Worm (Caenorhabditis elegans) whole organism, L2 larva: Measurements from ENCODE around the gene srxa-12.

Source experiments
- C34F6.9 ChIP-seq: fragments of 150-350 bp; optimal IDR thresholded peaks from 2 replicates; lab custom pipeline; 2014; ENCODE audit warnings: missing biosample characterization, missing genetic modification characterization
- R02D3.7 ChIP-seq: fragments of 150-350 bp; optimal IDR thresholded peaks from 2 replicates; lab custom pipeline; 2014; ENCODE audit warnings: missing biosample characterization, missing genetic modification characterization
- Y55F3AM.14 ChIP-seq: fragments of 200-800 bp; sonication (Bioruptor generic); optimal IDR thresholded peaks from 2 replicates; lab custom pipeline; 2018; ENCODE audit warnings: mild to moderate bottlenecking, missing genetic modification characterization, missing compliant biosample characterization
- ZK546.5 ChIP-seq: sonication (generic microtip); optimal IDR thresholded peaks from 2 replicates; lab custom pipeline; 2017; ENCODE audit warnings: missing biosample characterization, missing genetic modification characterization
- alr-1 ChIP-seq: fragments of 150-350 bp; optimal IDR thresholded peaks from 2 replicates; lab custom pipeline; 2014; ENCODE audit warnings: missing biosample characterization, missing genetic modification characterization
- ama-1 ChIP-seq: fragments of 150-350 bp; optimal IDR thresholded peaks from 2 replicates; lab custom pipeline; 2018; ENCODE audit warnings: inconsistent platforms
- blmp-1 ChIP-seq: sonication (generic microtip); optimal IDR thresholded peaks from 2 replicates; lab custom pipeline; 2017; ENCODE audit warnings: missing genetic modification characterization, mild to moderate bottlenecking, missing compliant biosample characterization, antibody characterized with exemption, moderate library complexity; ENCODE audit not compliant: insufficient read depth
- ceh-16 ChIP-seq: fragments of 150-350 bp; optimal IDR thresholded peaks from 2 replicates; lab custom pipeline; 2014; ENCODE audit warnings: missing biosample characterization, missing genetic modification characterization
- ceh-82 ChIP-seq: fragments of 150-350 bp; optimal IDR thresholded peaks from 2 replicates; lab custom pipeline; 2014; ENCODE audit warnings: missing biosample characterization, missing genetic modification characterization
- crh-2 ChIP-seq: sonication (generic microtip); optimal IDR thresholded peaks from 2 replicates; lab custom pipeline; 2017; ENCODE audit warnings: missing biosample characterization, missing genetic modification characterization
- dmd-4 ChIP-seq: sonication (generic microtip); optimal IDR thresholded peaks from 2 replicates; lab custom pipeline; 2017; ENCODE audit warnings: missing biosample characterization, missing genetic modification characterization
- elt-1 ChIP-seq: fragments of 150-350 bp; optimal IDR thresholded peaks from 2 replicates; lab custom pipeline; 2014; ENCODE audit warnings: missing biosample characterization, missing genetic modification characterization
- elt-3 ChIP-seq: sonication (generic microtip); optimal IDR thresholded peaks from 2 replicates; lab custom pipeline; 2017; ENCODE audit warnings: missing biosample characterization, missing genetic modification characterization
- fos-1 ChIP-seq: fragments of 150-350 bp; optimal IDR thresholded peaks from 2 replicates; lab custom pipeline; 2014; ENCODE audit warnings: missing biosample characterization, missing genetic modification characterization
- gmeb-1 ChIP-seq: fragments of 150-350 bp; optimal IDR thresholded peaks from 2 replicates; lab custom pipeline; 2014; ENCODE audit warnings: missing biosample characterization, missing genetic modification characterization
- lin-13 ChIP-seq: fragments of 150-350 bp; optimal IDR thresholded peaks from 2 replicates; lab custom pipeline; 2014; ENCODE audit warnings: missing biosample characterization, missing genetic modification reagents, missing genetic modification characterization
- lin-39 ChIP-seq: fragments of 150-350 bp; optimal IDR thresholded peaks from 2 replicates; lab custom pipeline; 2014; ENCODE audit warnings: missing biosample characterization, missing genetic modification reagents, missing genetic modification characterization
- mab-5 ChIP-seq: fragments of 150-350 bp; optimal IDR thresholded peaks from 2 replicates; lab custom pipeline; 2014; ENCODE audit warnings: missing biosample characterization, missing genetic modification characterization
- mbf-1 ChIP-seq: sonication (generic microtip); optimal IDR thresholded peaks from 2 replicates; lab custom pipeline; 2017; ENCODE audit warnings: missing biosample characterization, missing genetic modification characterization
- nhr-10 ChIP-seq: sonication (generic microtip); optimal IDR thresholded peaks from 2 replicates; lab custom pipeline; 2017; ENCODE audit warnings: missing biosample characterization, missing genetic modification characterization
- nhr-11 ChIP-seq: fragments of 150-350 bp; optimal IDR thresholded peaks from 2 replicates; lab custom pipeline; 2014; ENCODE audit warnings: missing biosample characterization, missing genetic modification characterization
- nhr-129 ChIP-seq: fragments of 150-350 bp; optimal IDR thresholded peaks from 2 replicates; lab custom pipeline; 2014; ENCODE audit warnings: missing biosample characterization, missing genetic modification characterization
- nhr-21 ChIP-seq: fragments of 150-350 bp; optimal IDR thresholded peaks from 2 replicates; lab custom pipeline; 2014; ENCODE audit warnings: missing biosample characterization, missing genetic modification characterization
- nhr-23 ChIP-seq: fragments of 150-350 bp; optimal IDR thresholded peaks from 2 replicates; lab custom pipeline; 2014; ENCODE audit warnings: missing biosample characterization, missing genetic modification reagents, missing genetic modification characterization
- nhr-237 ChIP-seq: fragments of 150-350 bp; optimal IDR thresholded peaks from 2 replicates; lab custom pipeline; 2014; ENCODE audit warnings: missing biosample characterization, missing genetic modification characterization
- nhr-25 ChIP-seq: fragments of 150-350 bp; sonication (generic microtip); optimal IDR thresholded peaks from 3 replicates; lab custom pipeline; 2014; ENCODE audit warnings: missing biosample characterization, missing genetic modification characterization
- nhr-6 ChIP-seq: fragments of 150-350 bp; optimal IDR thresholded peaks from 2 replicates; lab custom pipeline; 2014; ENCODE audit warnings: missing biosample characterization, missing genetic modification characterization
- nhr-77 ChIP-seq: fragments of 150-350 bp; optimal IDR thresholded peaks from 2 replicates; lab custom pipeline; 2014; ENCODE audit warnings: missing biosample characterization, missing genetic modification characterization
- peb-1 ChIP-seq: fragments of 150-350 bp; optimal IDR thresholded peaks from 2 replicates; lab custom pipeline; 2014; ENCODE audit warnings: missing biosample characterization, missing genetic modification characterization
- sem-4 ChIP-seq: fragments of 150-350 bp; optimal IDR thresholded peaks from 2 replicates; lab custom pipeline; 2014; ENCODE audit warnings: missing biosample characterization, missing genetic modification reagents, missing genetic modification characterization
- skn-1 ChIP-seq: sonication (generic microtip); optimal IDR thresholded peaks from 2 replicates; lab custom pipeline; 2017; ENCODE audit warnings: missing biosample characterization, missing genetic modification characterization
- sma-3 ChIP-seq: sonication (generic microtip); optimal IDR thresholded peaks from 2 replicates; lab custom pipeline; 2016; ENCODE audit warnings: missing genetic modification reagents, missing genetic modification characterization, missing compliant biosample characterization
- snpc-4 ChIP-seq: fragments of 150-350 bp; optimal IDR thresholded peaks from 2 replicates; lab custom pipeline; 2014; ENCODE audit warnings: missing biosample characterization, missing genetic modification characterization
- unc-39 ChIP-seq: fragments of 150-350 bp; optimal IDR thresholded peaks from 2 replicates; lab custom pipeline; 2014; ENCODE audit warnings: missing biosample characterization, missing genetic modification characterization
- unc-55 ChIP-seq: fragments of 150-350 bp; sonication (generic microtip); optimal IDR thresholded peaks from 3 replicates; lab custom pipeline; 2014; ENCODE audit warnings: missing biosample characterization, missing genetic modification reagents, missing genetic modification characterization
- unc-62 ChIP-seq: fragments of 150-350 bp; optimal IDR thresholded peaks from 2 replicates; lab custom pipeline; 2014; ENCODE audit warnings: missing biosample characterization, missing genetic modification reagents, missing genetic modification characterization
- ztf-11 ChIP-seq: sonication (generic microtip); optimal IDR thresholded peaks from 2 replicates; lab custom pipeline; 2017; ENCODE audit warnings: missing biosample characterization, missing genetic modification characterization
- ztf-4 ChIP-seq: fragments of 150-350 bp; optimal IDR thresholded peaks from 2 replicates; lab custom pipeline; 2014; ENCODE audit warnings: missing biosample characterization, missing genetic modification characterization

The srxa-12 gene

ce11 chrV:13954056-13954455, 27.6 kb downstream of the srxa-12 start, which contains the start of gene swt-6:
TSS of gene swt-6 (plus strand) at chrV:13954356.
- TF ChIP-seq nhr-10, result no peak
- TF ChIP-seq ama-1, result no peak
- no peak for TF ChIP-seq ztf-11 (tag; lab: Kevin White, UChicago)
- TF ChIP-seq crh-2, result no peak
- TF ChIP-seq snpc-4 (tag; lab: Kevin White, UChicago), result no peak
- TF ChIP-seq alr-1, result no peak

ce11 chrV:13955370-13956089, 29.0 kb downstream of the srxa-12 start:
- TF ChIP-seq Y55F3AM.14 (GFP tag; lab: Kevin White, UChicago) (no peak), nhr-10 (no peak), snpc-4 (tag; lab: Kevin White, UChicago) (no peak), fos-1 (tag; lab: Kevin White, UChicago) (no peak), lin-39 (tag; lab: Kevin White, UChicago) (no peak), peb-1 (tag; lab: Kevin White, UChicago) (no peak), blmp-1 (no peak), nhr-23 (tag; lab: Kevin White, UChicago) (no peak), ZK546.5 (no peak), ztf-4 (tag; lab: Kevin White, UChicago) (no peak), lin-13 (no peak), nhr-11 (tag; lab: Kevin White, UChicago) (no peak), nhr-25 (no peak), ceh-16 (no peak), nhr-129 (tag; lab: Kevin White, UChicago) (no peak), C34F6.9 (tag; lab: Kevin White, UChicago) (no peak), nhr-237 (tag; lab: Kevin White, UChicago) (no peak), alr-1 (no peak), mbf-1 (tag; lab: Kevin White, UChicago) (no peak), ztf-11 (tag; lab: Kevin White, UChicago) (no peak)

- no peak for TF ChIP-seq skn-1 (tag; lab: Kevin White, UChicago)
- no peak for TF ChIP-seq nhr-23 (tag; lab: Kevin White, UChicago)
- TF ChIP-seq unc-55 (GFP tag; lab: Kevin White, UChicago), result no peak
These were observed 31.2 kb downstream of the srxa-12 start for ce11 chrV:13957691-13958090.

ce11 chrV:13958247-13958646, 31.7 kb downstream of the srxa-12 start, which contains the start of gene R10D12.10:
TSS of gene R10D12.10 (minus strand) at chrV:13958347.
- TF ChIP-seq ceh-82 (tag; lab: Kevin White, UChicago), result no peak
- no peak for TF ChIP-seq unc-55 (GFP tag; lab: Kevin White, UChicago)
- TF ChIP-seq elt-3 (tag; lab: Kevin White, UChicago), result no peak
- no peak for TF ChIP-seq fos-1 (tag; lab: Kevin White, UChicago)
- TF ChIP-seq elt-1 (tag; lab: Kevin White, UChicago), result no peak
- no peak for TF ChIP-seq sem-4 (tag; lab: Kevin White, UChicago)
- TF ChIP-seq dmd-4 (tag; lab: Kevin White, UChicago), result no peak
- TF ChIP-seq lin-39 (tag; lab: Kevin White, UChicago), result no peak
- no peak for TF ChIP-seq Y55F3AM.14 (GFP tag; lab: Kevin White, UChicago)
- TF ChIP-seq nhr-21, result no peak
- TF ChIP-seq unc-39, result no peak
- no peak for TF ChIP-seq nhr-77
- no peak for TF ChIP-seq ceh-16
- no peak for TF ChIP-seq unc-62 (GFP tag; lab: Kevin White, UChicago)
- no peak for TF ChIP-seq R02D3.7 (tag; lab: Kevin White, UChicago)
- no peak for TF ChIP-seq gmeb-1
- no peak for TF ChIP-seq mab-5 (tag; lab: Kevin White, UChicago)

ce11 chrV:13960916-13961315, 34.4 kb downstream of the srxa-12 start, which contains the start of gene srh-24:
TSS of gene srh-24 (minus strand) at chrV:13961016.
- no peak for TF ChIP-seq fos-1 (tag; lab: Kevin White, UChicago)
- TF ChIP-seq nhr-6 (tag; lab: Kevin White, UChicago), result no peak
- TF ChIP-seq sma-3 (GFP tag; lab: Kevin White, UChicago), result no peak
- no peak for TF ChIP-seq snpc-4 (tag; lab: Kevin White, UChicago)
- TF ChIP-seq Y55F3AM.14 (GFP tag; lab: Kevin White, UChicago), result no peak
- no peak for TF ChIP-seq elt-1 (tag; lab: Kevin White, UChicago)
- TF ChIP-seq lin-13, result no peak
- TF ChIP-seq mab-5 (tag; lab: Kevin White, UChicago), result no peak
- no peak for TF ChIP-seq unc-62 (GFP tag; lab: Kevin White, UChicago)
- TF ChIP-seq ztf-11 (tag; lab: Kevin White, UChicago), result no peak
- no peak for TF ChIP-seq mbf-1 (tag; lab: Kevin White, UChicago)
- TF ChIP-seq crh-2, result no peak
- no peak for TF ChIP-seq elt-3 (tag; lab: Kevin White, UChicago)
- TF ChIP-seq unc-55 (GFP tag; lab: Kevin White, UChicago), result no peak
